Fruit fly (Drosophila melanogaster): ENCODE measurements around the gene CG12541.

CG12541 gene

dm6 chrX:6993753-6994152 is 72.1 kb downstream of the CG12541 start (continued):
- no peak for TF ChIP-seq Lpt (GFP tag; optimal IDR thresholded peaks at IDR 0.05)
- no peak for TF ChIP-seq CG7928 (GFP tag; optimal IDR thresholded peaks at IDR 0.05)
- peak; percentile 16 for TF ChIP-seq vfl (GFP tag; optimal IDR thresholded peaks at IDR 0.05)
- TF ChIP-seq CG15479 (GFP tag; optimal IDR thresholded peaks at IDR 0.05), result no peak
- TF ChIP-seq kni (GFP tag; optimal IDR thresholded peaks at IDR 0.05), result no peak
- TF ChIP-seq CG13287 (GFP tag; IDR thresholded peaks at IDR 0.05; ENCODE audit: partially characterized antibody), result no peak
- TF ChIP-seq CG2712 (tag; optimal IDR thresholded peaks at IDR 0.05), result peak; percentile 55
- TF ChIP-seq ci (GFP tag; IDR thresholded peaks at IDR 0.05), result peak; percentile 86
- peak; percentile 63 for TF ChIP-seq H2.0 (GFP tag; IDR thresholded peaks at IDR 0.05)
- TF ChIP-seq Oli (tag; optimal IDR thresholded peaks at IDR 0.05), result peak; percentile 70
- no peak for TF ChIP-seq CG4360 (GFP tag; IDR thresholded peaks at IDR 0.05)
- no peak for TF ChIP-seq CG6791 (GFP tag; IDR thresholded peaks at IDR 0.05; ENCODE audit: partially characterized antibody)
- TF ChIP-seq CG6854 (GFP tag; optimal IDR thresholded peaks at IDR 0.05), result peak; percentile 38
- TF ChIP-seq CG6689 (GFP tag; IDR thresholded peaks at IDR 0.05), result peak; percentile 75
- peak; percentile 76 for TF ChIP-seq CG31441 (GFP tag; IDR thresholded peaks at IDR 0.05)
- TF ChIP-seq E2f2 (GFP tag; IDR thresholded peaks at IDR 0.05), result peak; percentile 59; the same call in 1 of the 2 replicates
- TF ChIP-seq CG4730 (GFP tag; IDR thresholded peaks at IDR 0.05), result peak; percentile 73
- TF ChIP-seq CG10147 (GFP tag; optimal IDR thresholded peaks at IDR 0.05), result peak; percentile 42
- TF ChIP-seq gsb (GFP tag; IDR thresholded peaks at IDR 0.05), result peak; percentile 67
- TF ChIP-seq grn (GFP tag; optimal IDR thresholded peaks at IDR 0.05), result no peak
- peak; percentile 50 for TF ChIP-seq Fer1 (GFP tag; optimal IDR thresholded peaks at IDR 0.05)
- peak; percentile 72 for TF ChIP-seq her (GFP tag; optimal IDR thresholded peaks at IDR 0.05)
- peak; percentile 61 for TF ChIP-seq CG12769 (tag; optimal IDR thresholded peaks at IDR 0.05)
- peak; percentile 85 for TF ChIP-seq CG2120 (GFP tag; optimal IDR thresholded peaks at IDR 0.05)
- TF ChIP-seq sr (GFP tag; IDR thresholded peaks at IDR 0.05), result peak; percentile 51; the same call in 1 of the 3 replicates
- peak; percentile 66 for TF ChIP-seq zfh2 (GFP tag; optimal IDR thresholded peaks at IDR 0.05)
- TF ChIP-seq wek (GFP tag; optimal IDR thresholded peaks at IDR 0.05), result no peak
- TF ChIP-seq Camta (GFP tag; optimal IDR thresholded peaks at IDR 0.05), result peak; percentile 24
- TF ChIP-seq CG4328 (GFP tag; optimal IDR thresholded peaks at IDR 0.05), result peak; percentile 27
- no peak for TF ChIP-seq BEAF-32 (GFP tag; optimal IDR thresholded peaks at IDR 0.05)
- peak; percentile 75 for TF ChIP-seq lilli (GFP tag; optimal IDR thresholded peaks at IDR 0.05)
- peak; percentile 56 for TF ChIP-seq Bdp1 (GFP tag; optimal IDR thresholded peaks at IDR 0.05)
- no peak for TF ChIP-seq stwl (tag; optimal IDR thresholded peaks at IDR 0.05)
- TF ChIP-seq Scr (GFP tag; IDR thresholded peaks at IDR 0.05; ENCODE audit: partially characterized antibody), result no peak
- no peak for TF ChIP-seq Dll (GFP tag; IDR thresholded peaks at IDR 0.05; ENCODE audit: partially characterized antibody)
- peak; percentile 52 for TF ChIP-seq repo (GFP tag; optimal IDR thresholded peaks at IDR 0.05)
- TF ChIP-seq CG3281 (GFP tag; optimal IDR thresholded peaks at IDR 0.05), result peak; percentile 62
- TF ChIP-seq Lhr (GFP tag; optimal IDR thresholded peaks at IDR 0.05), result peak; percentile 0
- TF ChIP-seq CG10321 (GFP tag; IDR thresholded peaks at IDR 0.05), result no peak
- peak; percentile 42 for TF ChIP-seq salm (tag; optimal IDR thresholded peaks at IDR 0.05)
- peak; percentile 31; the same call in 1 of the 2 replicates for TF ChIP-seq Adf1 (GFP tag; IDR thresholded peaks at IDR 0.05)
- no peak for TF ChIP-seq CG1832 (GFP tag; optimal IDR thresholded peaks at IDR 0.05)
- peak; percentile 88 for TF ChIP-seq Rfx (GFP tag; IDR thresholded peaks at IDR 0.05)
- peak; percentile 71; the same call in 3 of the 4 replicates for TF ChIP-seq Gug (GFP tag; IDR thresholded peaks at IDR 0.05)
- TF ChIP-seq CG4404 (GFP tag; IDR thresholded peaks at IDR 0.05), result peak; percentile 47
- TF ChIP-seq Hmr (GFP tag; optimal IDR thresholded peaks at IDR 0.05), result peak; percentile 76
- peak; percentile 20 for TF ChIP-seq CG15696 (tag; optimal IDR thresholded peaks at IDR 0.05)
- TF ChIP-seq CG11504 (tag; optimal IDR thresholded peaks at IDR 0.05), result peak; percentile 74
- no peak for TF ChIP-seq sima (GFP tag; optimal IDR thresholded peaks at IDR 0.05)
- peak; percentile 42 for TF ChIP-seq CG4282 (GFP tag; optimal IDR thresholded peaks at IDR 0.05)
- peak; percentile 34 for TF ChIP-seq CG3995 (GFP tag; optimal IDR thresholded peaks at IDR 0.05)

All from whole organism, embryonic.